Worm (Caenorhabditis elegans): ENCODE results near the gene ttr-32.

The ttr-32 gene

DNA sequence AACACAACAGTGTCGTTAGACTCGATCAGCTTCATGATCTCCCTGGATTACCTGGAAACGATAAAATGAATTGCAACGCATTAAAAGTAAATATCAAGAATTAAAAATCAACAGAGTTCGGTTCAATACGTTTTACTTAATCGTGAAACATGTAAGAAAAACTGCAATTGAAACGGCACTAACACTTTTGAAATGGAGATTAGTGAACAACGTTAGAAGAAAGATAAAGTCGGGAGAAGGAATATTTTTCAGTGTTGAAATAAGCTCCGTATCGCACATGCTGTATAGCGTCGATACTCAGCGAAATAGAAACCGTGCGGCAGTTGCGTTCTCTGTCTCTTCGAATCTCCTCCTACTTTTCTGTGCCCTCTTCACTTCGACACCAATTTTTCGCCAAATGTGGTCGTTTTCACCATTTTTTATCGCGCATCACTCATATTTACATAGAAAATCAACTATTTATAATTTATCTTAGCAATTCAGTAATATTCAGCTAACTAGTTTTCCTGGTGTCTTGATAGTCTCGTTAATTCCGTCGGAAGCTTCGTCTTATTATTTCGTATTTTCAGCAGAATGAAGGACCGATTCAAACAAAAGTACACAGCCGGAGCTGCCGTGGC, 6.7 kb downstream of the ttr-32 start, which contains the start of the genes rpl-9 and lpd-7 (continued):
- TF ChIP-seq B0261.1 (tag; optimal IDR thresholded peaks at IDR 0.05) (no peak), D2030.7 (GFP tag; IDR thresholded peaks at IDR 0.05) (peak; percentile 40), hmg-1.2 (GFP tag; IDR thresholded peaks at IDR 0.05) (peak; percentile 82; the same call in 1 of the 2 replicates), pbrm-1 (GFP tag; IDR thresholded peaks at IDR 0.05) (peak; percentile 47; the same call in 1 of the 2 replicates), F49E8.2 (tag; optimal IDR thresholded peaks at IDR 0.05; ENCODE audit: insufficient read depth) (peak; percentile 34), lin-35 (GFP tag; optimal IDR thresholded peaks at IDR 0.05) (peak in 1 of 3 experiments; percentile 29), aptf-3 (GFP tag; IDR thresholded peaks at IDR 0.05) (no peak), egl-44 (GFP tag; IDR thresholded peaks at IDR 0.05) (no peak), egl-18 (GFP tag; IDR thresholded peaks at IDR 0.05) (no peak), ceh-27 (GFP tag; optimal IDR thresholded peaks at IDR 0.05) (peak; percentile 75), mel-28 (tag; optimal IDR thresholded peaks at IDR 0.05; ENCODE audit: borderline replicate concordance) (no peak), ccch-3 (GFP tag; optimal IDR thresholded peaks at IDR 0.05) (no peak), nhr-80 (tag; optimal IDR thresholded peaks at IDR 0.05) (peak; percentile 59), ztf-28 (GFP tag; IDR thresholded peaks at IDR 0.05) (peak; percentile 55; the same call in 1 of the 2 replicates), C17E4.6 (GFP tag; IDR thresholded peaks at IDR 0.05) (no peak), ztf-6 (GFP tag; IDR thresholded peaks at IDR 0.05) (no peak), lin-54 (GFP tag; optimal IDR thresholded peaks at IDR 0.05) (peak; percentile 24), ets-4 (GFP tag; optimal IDR thresholded peaks at IDR 0.05) (no peak), ceh-100 (GFP tag; IDR thresholded peaks at IDR 0.05) (no peak), F52B5.7 (tag; optimal IDR thresholded peaks at IDR 0.05) (no peak), unc-130 (GFP tag; optimal IDR thresholded peaks at IDR 0.05) (no peak), F10E7.11 (tag; optimal IDR thresholded peaks at IDR 0.05) (no peak), tbp1 (GFP tag; optimal IDR thresholded peaks at IDR 0.05) (peak; percentile 22), lsl-1 (GFP tag; optimal IDR thresholded peaks at IDR 0.05) (peak; percentile 42)

DNA sequence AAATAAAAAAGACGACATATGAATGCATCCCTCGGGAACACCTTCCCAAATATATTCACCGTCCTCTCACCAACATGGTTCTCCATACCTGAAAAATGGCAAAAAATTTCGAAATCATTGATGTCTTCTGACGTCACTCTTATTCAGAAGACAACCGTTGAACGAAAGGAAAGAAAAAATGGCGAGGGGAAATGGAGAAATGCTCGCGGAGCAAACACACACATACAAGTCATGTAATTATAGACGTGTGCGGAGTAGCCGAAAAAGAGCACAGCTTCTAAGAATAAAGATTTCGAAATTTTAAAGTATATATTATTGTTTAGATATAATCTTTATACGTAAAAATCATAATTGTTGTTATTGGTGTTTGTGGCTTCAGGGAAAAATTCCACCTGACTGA, 13.1 kb downstream of the ttr-32 start, which contains the start of gene mfsd-6:
TSS of gene mfsd-6 (minus strand) at position 88 of the 400 bp plus-strand sequence.
- TF ChIP-seq cebp-1 (GFP tag; IDR thresholded peaks at IDR 0.05) = no peak
- peak; percentile 55 for TF ChIP-seq cebp-1 (tag; optimal IDR thresholded peaks at IDR 0.05)
- TF ChIP-seq ztf-6 (GFP tag; IDR thresholded peaks at IDR 0.05) = no peak

DNA sequence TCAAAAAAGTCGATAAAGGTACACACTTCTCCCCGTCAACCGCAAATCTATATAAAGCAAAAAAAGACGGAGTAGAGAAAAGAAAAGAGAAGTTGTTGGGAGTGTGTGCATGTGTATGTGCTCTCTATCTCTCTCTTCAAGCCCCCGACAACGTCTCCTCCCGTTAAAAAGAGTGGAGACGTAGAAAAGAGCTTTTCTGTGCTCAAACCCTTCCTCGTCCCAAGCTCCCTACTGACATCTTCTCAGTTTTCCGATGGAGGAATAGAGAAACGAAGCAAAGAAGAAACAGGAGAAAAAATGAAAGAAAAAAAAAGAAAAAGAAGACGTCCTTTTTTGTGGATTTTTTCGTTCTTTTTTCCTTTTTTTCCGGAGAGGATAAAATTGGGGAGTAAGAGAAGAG, 14.4 kb downstream of the ttr-32 start:
- TF ChIP-seq nhr-179 (tag; optimal IDR thresholded peaks at IDR 0.05) (no peak), fkh-3 (tag; optimal IDR thresholded peaks at IDR 0.05) (no peak), dpff-1 (tag; optimal IDR thresholded peaks at IDR 0.05) (no peak), Y79H2A.3 (GFP tag; conservative IDR thresholded peaks at IDR 0.05) (no peak), efl-1 (GFP tag; optimal IDR thresholded peaks at IDR 0.05) (no peak), sdz-38 (tag; optimal IDR thresholded peaks at IDR 0.05) (no peak), cebp-1 (GFP tag; IDR thresholded peaks at IDR 0.05) (no peak), cebp-1 (tag; optimal IDR thresholded peaks at IDR 0.05) (peak; percentile 11), ceh-91 (GFP tag; IDR thresholded peaks at IDR 0.05) (no peak), hrde-1 (tag; optimal IDR thresholded peaks at IDR 0.05; ENCODE audit: borderline replicate concordance) (no peak), ZK185.1 (tag; optimal IDR thresholded peaks at IDR 0.05; ENCODE audit: poor library complexity, severe bottlenecking) (no peak), pha-4 (tag; optimal IDR thresholded peaks at IDR 0.05) (no peak), lin-35 (GFP tag; optimal IDR thresholded peaks at IDR 0.05) (peak in 1 of 3 experiments; percentile 12), ceh-100 (GFP tag; IDR thresholded peaks at IDR 0.05) (no peak), chd-7 (tag; optimal IDR thresholded peaks at IDR 0.05) (no peak), repo-1 (tag; optimal IDR thresholded peaks at IDR 0.05) (no peak), ceh-40 (GFP tag; IDR thresholded peaks at IDR 0.05) (no peak), K12H6.12 (tag; optimal IDR thresholded peaks at IDR 0.05) (peak; percentile 6), F57C9.4 (tag; optimal IDR thresholded peaks at IDR 0.05) (no peak), ets-4 (GFP tag; optimal IDR thresholded peaks at IDR 0.05) (no peak), ztf-28 (GFP tag; IDR thresholded peaks at IDR 0.05) (no peak), hlh-26 (GFP tag; conservative IDR thresholded peaks at IDR 0.05) (no peak)
